Fruit fly (Drosophila melanogaster): Measurements from ENCODE around the gene CG14115.

CG14115 gene

dm6 chr3L:13015823-13016465 is 45.3 kb downstream of the CG14115 start, which contains the start of gene CG11267 (continued):
- TF ChIP-seq ab (GFP tag; optimal IDR thresholded peaks at IDR 0.05) (peak; percentile 72), CG14860 (GFP tag; IDR thresholded peaks at IDR 0.05; ENCODE audit: partially characterized antibody) (no peak), CG1529 (GFP tag; optimal IDR thresholded peaks at IDR 0.05) (peak; percentile 60), CG7987 (GFP tag; optimal IDR thresholded peaks at IDR 0.05) (peak; percentile 71), CG8944 (GFP tag; optimal IDR thresholded peaks at IDR 0.05) (peak; percentile 75), CG30020 (tag; optimal IDR thresholded peaks at IDR 0.05) (peak; percentile 71), CG15073 (GFP tag; optimal IDR thresholded peaks at IDR 0.05) (no peak), usp (GFP tag; optimal IDR thresholded peaks at IDR 0.05) (no peak), nerfin-2 (GFP tag; IDR thresholded peaks at IDR 0.05; ENCODE audit: partially characterized antibody) (no peak), Pdp1 (GFP tag; optimal IDR thresholded peaks at IDR 0.05) (peak; percentile 77 to 99), Gug (GFP tag; IDR thresholded peaks at IDR 0.05) (peak; percentile 71; the same call in 3 of the 4 replicates), seq (GFP tag; IDR thresholded peaks at IDR 0.05) (peak; percentile 82), Sry-β (GFP tag; optimal IDR thresholded peaks at IDR 0.05) (peak; percentile 38), CG42726 (GFP tag; IDR thresholded peaks at IDR 0.05; ENCODE audit: partially characterized antibody) (no peak), repo (GFP tag; optimal IDR thresholded peaks at IDR 0.05) (peak; percentile 47), fd96Cb (tag; optimal IDR thresholded peaks at IDR 0.05) (peak; percentile 85), zen (tag; optimal IDR thresholded peaks at IDR 0.05) (peak; percentile 82), CG15601 (tag; optimal IDR thresholded peaks at IDR 0.05) (peak; percentile 63), dysf (GFP tag; IDR thresholded peaks at IDR 0.05) (peak; percentile 94), CG11560 (tag; IDR thresholded peaks at IDR 0.05) (no peak; the same call in 2 of the 3 replicates), nmo (GFP tag; optimal IDR thresholded peaks at IDR 0.05) (peak; percentile 92), Awh (GFP tag; IDR thresholded peaks at IDR 0.05) (peak; percentile 87), D19B (GFP tag; optimal IDR thresholded peaks at IDR 0.05) (peak; percentile 76), ERR (GFP tag; optimal IDR thresholded peaks at IDR 0.05) (peak; percentile 33), Hr78 (GFP tag; optimal IDR thresholded peaks at IDR 0.05) (peak in 1 of 2 experiments; percentile 2), Hey (tag; optimal IDR thresholded peaks at IDR 0.05) (no peak), Hr51 (GFP tag; optimal IDR thresholded peaks at IDR 0.05) (peak; percentile 67 to 83), ranshi (GFP tag; IDR thresholded peaks at IDR 0.05) (peak; percentile 91), Abd-B (GFP tag; optimal IDR thresholded peaks at IDR 0.05) (peak; percentile 83), pan (optimal IDR thresholded peaks at IDR 0.05) (no peak), pan (GFP tag; optimal IDR thresholded peaks at IDR 0.05 in 1 of 2, IDR thresholded peaks at IDR 0.05 in 1 of 2) (peak in 1 of 2 experiments; percentile 93), Nf-YB (GFP tag; optimal IDR thresholded peaks at IDR 0.05) (peak; percentile 52), CG32532 (GFP tag; IDR thresholded peaks at IDR 0.05) (peak; percentile 95), maf-S (GFP tag; optimal IDR thresholded peaks at IDR 0.05) (peak; percentile 82), exex (tag; optimal IDR thresholded peaks at IDR 0.05) (peak; percentile 67), CG4424 (GFP tag; optimal IDR thresholded peaks at IDR 0.05) (peak; percentile 85), CG17829 (tag; optimal IDR thresholded peaks at IDR 0.05) (peak; percentile 75), CG11398 (GFP tag; optimal IDR thresholded peaks at IDR 0.05) (peak; percentile 47), luna (GFP tag; optimal IDR thresholded peaks at IDR 0.05) (peak; percentile 62), CG33213 (GFP tag; optimal IDR thresholded peaks at IDR 0.05) (peak; percentile 75), bcd (GFP tag; optimal IDR thresholded peaks at IDR 0.05) (peak; percentile 84), gfzf (GFP tag; optimal IDR thresholded peaks at IDR 0.05) (peak; percentile 63), h (optimal IDR thresholded peaks at IDR 0.05) (no peak), mam (GFP tag; optimal IDR thresholded peaks at IDR 0.05) (peak; percentile 75), CG2875 (GFP tag; optimal IDR thresholded peaks at IDR 0.05) (peak; percentile 48), lab (GFP tag; optimal IDR thresholded peaks at IDR 0.05) (peak; percentile 93), lola (GFP tag; optimal IDR thresholded peaks at IDR 0.05) (peak in 1 of 3 experiments; percentile 59), CG13775 (GFP tag; optimal IDR thresholded peaks at IDR 0.05) (peak; percentile 69), fd102C (GFP tag; optimal IDR thresholded peaks at IDR 0.05) (no peak)
